Worm (Caenorhabditis elegans): Measurements from ENCODE around the gene trap-2.

Gene trap-2

ce11 chrX:768061-768646, at the start of gene trap-2, which contains the start of gene ile-2:
trap-2 (minus strand) TSS chrX:768069.
ile-2 (plus strand) TSS chrX:768596.
- no peak for TF ChIP-seq unc-62 (GFP tag; optimal IDR thresholded peaks at IDR 0.05)

DNA sequence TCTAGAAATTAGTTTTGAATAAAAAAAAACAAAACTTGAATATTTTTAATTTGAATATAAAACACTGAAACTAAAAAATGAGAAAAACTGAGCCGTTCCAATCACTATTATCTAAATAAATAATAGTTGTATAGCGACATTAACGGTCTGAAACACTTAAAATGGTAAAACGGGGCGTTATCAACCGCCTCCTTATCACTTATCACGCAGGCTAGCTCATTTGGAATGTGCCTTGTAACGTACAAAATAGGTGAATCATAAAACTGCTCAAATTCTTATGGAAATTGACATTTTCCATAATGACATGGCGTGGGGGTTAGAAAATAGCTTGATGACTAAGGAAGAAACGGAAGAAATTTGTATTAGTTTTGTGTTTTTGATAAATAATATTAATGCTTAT, 48.1 kb upstream of the trap-2 start, which contains the start of gene ifd-2:
Gene ifd-2, minus strand, starts transcription at position 1 of the 400 bp plus-strand sequence.
- no peak for TF ChIP-seq unc-62 (GFP tag; optimal IDR thresholded peaks at IDR 0.05)

ce11 chrX:813063-813462, 45.2 kb upstream of the trap-2 start, which contains the start of gene F25E2.3:
F25E2.3 (minus strand) TSS chrX:813163.
- TF ChIP-seq unc-62 (GFP tag; optimal IDR thresholded peaks at IDR 0.05), result no peak

- TF ChIP-seq unc-62 (GFP tag; optimal IDR thresholded peaks at IDR 0.05), result no peak
These were observed 44.4 kb upstream of the trap-2 start for ce11 chrX:812264-812663.

ce11 chrX:810694-811093, 42.8 kb upstream of the trap-2 start, which contains the start of gene F25E2.2:
F25E2.2 (minus strand) TSS chrX:810794.
- TF ChIP-seq unc-62 (GFP tag; optimal IDR thresholded peaks at IDR 0.05), result no peak

DNA sequence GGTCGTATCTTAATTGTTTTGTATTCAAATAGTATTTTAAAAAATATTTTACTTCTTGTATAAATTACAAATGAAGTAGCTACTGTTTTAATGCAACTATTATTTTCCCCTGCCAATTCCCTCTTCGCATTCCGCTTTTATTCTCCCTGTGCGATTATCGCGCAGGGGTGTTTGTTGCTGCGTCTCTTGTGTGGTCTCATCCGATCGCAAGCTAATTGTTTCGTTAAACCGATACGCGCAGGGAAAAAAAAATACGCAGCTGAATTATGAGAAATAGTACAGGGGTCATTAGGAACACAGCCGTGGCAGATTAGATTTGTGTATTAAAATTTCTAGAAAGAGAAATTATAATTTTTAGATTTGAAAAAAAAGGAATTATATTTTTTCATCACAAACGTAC, 38.6 kb upstream of the trap-2 start:
- no peak for TF ChIP-seq unc-62 (GFP tag; optimal IDR thresholded peaks at IDR 0.05)

DNA sequence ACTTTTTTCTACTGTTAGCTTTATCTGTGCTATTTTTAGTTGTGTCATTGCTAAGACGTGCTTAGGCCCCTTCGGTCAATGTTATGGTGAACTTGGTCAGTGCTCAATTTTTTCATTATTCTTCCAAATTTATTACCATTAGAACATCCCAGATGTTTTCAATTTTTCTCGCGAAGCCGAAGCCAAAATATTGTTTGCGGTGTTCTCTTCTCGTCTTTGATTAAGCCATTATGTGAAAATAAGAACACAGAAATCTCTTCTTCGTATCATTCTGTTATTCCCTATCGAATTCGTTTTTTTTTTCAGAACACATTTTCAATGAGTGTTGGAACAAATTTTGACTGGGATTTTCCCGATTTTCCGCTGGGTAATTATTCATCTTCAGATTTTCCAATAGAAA, 34.6 kb upstream of the trap-2 start, which contains the start of gene gtr-1:
Gene gtr-1, plus strand, starts transcription at position 301 of the 400 bp plus-strand sequence.
- TF ChIP-seq unc-62 (GFP tag; optimal IDR thresholded peaks at IDR 0.05), result no peak

DNA sequence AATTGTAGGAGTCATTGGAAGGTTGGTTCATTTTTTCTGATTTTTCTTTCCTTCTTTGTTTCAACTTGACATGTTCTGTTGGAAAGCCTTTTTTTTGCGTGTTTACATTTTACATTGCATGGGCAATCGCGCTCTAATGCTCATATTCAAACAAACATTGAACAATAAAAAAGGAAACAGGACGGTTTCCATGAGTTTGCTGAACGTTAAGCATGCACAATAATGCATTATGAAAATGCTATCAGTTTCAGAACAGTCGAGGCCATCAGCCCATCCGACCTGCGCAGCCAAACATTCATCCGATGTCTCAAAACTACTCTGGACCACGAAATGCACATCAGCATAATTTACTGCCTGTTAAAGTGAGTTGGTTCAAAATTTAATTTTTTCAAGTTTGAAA, 22.7 kb upstream of the trap-2 start:
- no peak for TF ChIP-seq unc-62 (GFP tag; optimal IDR thresholded peaks at IDR 0.05)

DNA sequence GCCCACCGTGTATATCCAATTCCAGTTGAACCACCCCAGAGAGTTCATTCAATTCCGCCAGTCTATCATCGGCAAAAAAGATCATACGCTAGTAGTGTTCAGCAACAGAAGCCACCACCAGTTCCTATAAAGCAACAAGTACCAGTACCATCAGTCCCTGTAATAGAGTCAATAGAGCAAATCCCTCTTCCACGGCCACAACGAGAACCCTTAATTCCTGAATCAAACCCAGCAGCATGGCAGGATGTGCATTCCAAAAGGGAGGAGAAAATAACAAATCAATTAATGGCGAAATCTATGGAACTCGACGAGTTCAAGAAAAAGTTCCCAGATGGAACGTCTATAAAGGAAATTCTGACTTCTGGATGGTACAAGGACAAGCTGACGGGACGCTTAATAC, 22.0 kb upstream of the trap-2 start:
- TF ChIP-seq unc-62 (GFP tag; optimal IDR thresholded peaks at IDR 0.05), result no peak

ce11 chrX:787992-788391, 20.1 kb upstream of the trap-2 start, which contains the start of gene attf-5:
attf-5 (plus strand) TSS chrX:788353.
- no peak for TF ChIP-seq unc-62 (GFP tag; optimal IDR thresholded peaks at IDR 0.05)

DNA sequence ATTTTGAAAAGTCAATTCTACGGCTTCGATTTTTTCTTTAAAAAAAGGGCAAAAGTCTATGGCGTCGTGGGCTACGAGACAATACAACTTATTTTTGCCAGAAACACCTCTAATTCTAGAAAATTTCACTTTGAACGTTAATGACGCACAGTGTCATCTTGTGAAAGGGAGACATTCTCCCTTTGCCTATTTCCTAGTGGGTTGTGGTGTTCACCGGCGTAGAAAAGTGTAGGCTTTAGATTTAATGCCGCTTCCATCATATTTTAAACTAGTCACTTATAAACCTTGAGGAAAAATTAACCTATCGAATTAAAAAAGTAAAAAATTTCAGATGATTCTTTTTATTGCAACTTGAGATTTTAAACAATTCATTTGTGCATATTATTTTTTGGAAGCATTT, 17.5 kb upstream of the trap-2 start:
- TF ChIP-seq unc-62 (GFP tag; optimal IDR thresholded peaks at IDR 0.05), result no peak

DNA sequence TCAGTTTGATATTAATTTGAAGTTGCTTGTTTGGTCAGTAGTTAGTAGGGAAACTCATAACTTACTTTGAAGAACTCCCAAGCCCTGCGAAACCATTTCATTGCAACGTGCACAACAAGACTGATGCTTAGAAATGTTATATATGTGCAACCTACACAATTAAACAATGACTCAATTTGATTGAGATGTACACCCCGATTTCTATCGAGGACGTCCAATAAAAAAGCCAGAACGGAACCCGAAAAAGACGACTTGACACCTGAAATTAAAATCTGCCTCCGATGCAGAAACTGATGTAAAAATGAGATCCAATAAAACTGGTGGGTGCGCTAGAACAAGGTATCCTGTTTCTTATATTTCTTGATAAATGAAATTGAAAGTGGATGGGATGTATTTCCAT, 17.0 kb upstream of the trap-2 start, which contains the start of gene T04G9.6:
Gene T04G9.6, minus strand, starts transcription at position 101 of the 400 bp plus-strand sequence.
- no peak for TF ChIP-seq unc-62 (GFP tag; optimal IDR thresholded peaks at IDR 0.05)

DNA sequence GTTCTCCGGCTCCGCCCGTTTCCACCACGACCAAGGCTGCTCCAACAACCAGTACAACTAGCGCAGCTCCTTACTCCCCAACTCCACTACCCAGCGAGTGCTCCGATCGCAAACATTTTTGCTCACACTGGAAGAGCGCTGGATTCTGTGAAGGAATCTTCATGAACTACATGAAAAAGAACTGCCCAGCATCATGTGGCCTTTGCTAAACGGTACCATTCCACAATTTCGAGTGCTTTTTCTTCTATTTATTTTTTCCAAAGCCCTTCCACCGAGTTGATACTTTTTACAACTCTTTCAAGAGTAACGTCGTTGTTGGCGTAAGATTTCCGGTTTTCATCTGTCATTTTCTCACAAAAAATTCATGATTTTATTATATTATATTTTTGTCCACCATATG, 12.2 kb upstream of the trap-2 start:
- no peak for TF ChIP-seq unc-62 (GFP tag; optimal IDR thresholded peaks at IDR 0.05)

DNA sequence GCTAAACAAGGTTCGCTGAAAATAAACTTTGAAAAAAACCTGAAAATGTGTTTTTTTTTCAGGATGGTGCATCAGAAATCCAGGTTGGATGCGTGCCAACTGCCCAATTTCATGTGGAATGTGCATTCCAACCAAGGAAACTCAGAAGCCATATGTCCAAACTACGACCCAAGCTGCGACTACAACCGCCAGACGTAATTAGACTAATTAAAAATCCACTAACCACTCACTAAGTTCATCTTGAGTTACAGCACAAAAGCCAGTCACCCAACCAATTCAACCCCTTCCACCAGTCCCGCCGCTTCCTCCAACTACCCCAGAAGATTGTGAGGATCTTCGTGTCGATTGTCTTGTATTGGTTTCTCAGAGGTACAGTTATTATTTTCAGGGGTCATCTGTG, 11.4 kb upstream of the trap-2 start:
- no peak for TF ChIP-seq unc-62 (GFP tag; optimal IDR thresholded peaks at IDR 0.05)

ce11 chrX:777421-777820, 9.6 kb upstream of the trap-2 start, which contains the start of gene nas-15:
nas-15 (plus strand) TSS chrX:777721.
- no peak for TF ChIP-seq unc-62 (GFP tag; optimal IDR thresholded peaks at IDR 0.05)

- no peak for TF ChIP-seq unc-62 (GFP tag; optimal IDR thresholded peaks at IDR 0.05)
These were observed 4.3 kb upstream of the trap-2 start, which contains the start of gene T04G9.4 for ce11 chrX:772184-772583. T04G9.4 (plus strand) TSS chrX:772476.

ce11 chrX:770537-770936, 2.7 kb upstream of the trap-2 start, which contains the start of gene T04G9.7:
T04G9.7 (plus strand) TSS chrX:770837.
- no peak for TF ChIP-seq unc-62 (GFP tag; optimal IDR thresholded peaks at IDR 0.05)

Measured in whole organism, dauer.